Fruit fly (Drosophila melanogaster): ENCODE results near the gene tara.

The tara gene

dm6 chr3R:16209714-16210553 is 15.5 kb upstream of the tara start (continued):
- TF ChIP-seq org-1 (GFP tag; optimal IDR thresholded peaks at IDR 0.05) (peak; percentile 4), CG4730 (GFP tag; IDR thresholded peaks at IDR 0.05) (no peak), Nf-YC (tag; optimal IDR thresholded peaks at IDR 0.05) (peak; percentile 36), fd3F (GFP tag; optimal IDR thresholded peaks at IDR 0.05) (no peak), CG6689 (GFP tag; IDR thresholded peaks at IDR 0.05) (peak; percentile 46), trh (GFP tag; optimal IDR thresholded peaks at IDR 0.05) (no peak), CG3995 (GFP tag; optimal IDR thresholded peaks at IDR 0.05) (no peak), sug (tag; optimal IDR thresholded peaks at IDR 0.05) (peak; percentile 39), Atf-2 (GFP tag; optimal IDR thresholded peaks at IDR 0.05) (no peak), CG6854 (GFP tag; optimal IDR thresholded peaks at IDR 0.05) (peak; percentile 63), Bteb2 (GFP tag; optimal IDR thresholded peaks at IDR 0.05) (no peak), jigr1 (GFP tag; IDR thresholded peaks at IDR 0.05) (no peak), hbn (GFP tag; IDR thresholded peaks at IDR 0.05; ENCODE audit: partially characterized antibody) (no peak), BtbVII (GFP tag; optimal IDR thresholded peaks at IDR 0.05) (peak; percentile 37), CG2116 (GFP tag; optimal IDR thresholded peaks at IDR 0.05) (no peak), zfh2 (GFP tag; optimal IDR thresholded peaks at IDR 0.05) (no peak), Hr51 (GFP tag; optimal IDR thresholded peaks at IDR 0.05) (peak in 1 of 2 experiments; percentile 65), Dek (tag; optimal IDR thresholded peaks at IDR 0.05) (no peak), crc (GFP tag; optimal IDR thresholded peaks at IDR 0.05) (no peak), Ssrp (tag; optimal IDR thresholded peaks at IDR 0.05) (peak; percentile 16), Oli (tag; optimal IDR thresholded peaks at IDR 0.05) (peak; percentile 35), CG10147 (GFP tag; optimal IDR thresholded peaks at IDR 0.05) (peak; percentile 42), CG30403 (GFP tag; optimal IDR thresholded peaks at IDR 0.05) (peak; percentile 32), fd96Cb (tag; optimal IDR thresholded peaks at IDR 0.05) (no peak), Deaf1 (tag; optimal IDR thresholded peaks at IDR 0.05) (peak; percentile 42), H15 (GFP tag; IDR thresholded peaks at IDR 0.05) (peak; percentile 45; the same call in 1 of the 3 replicates), CG17186 (GFP tag; optimal IDR thresholded peaks at IDR 0.05) (no peak), CG2889 (GFP tag; IDR thresholded peaks at IDR 0.05) (0 out of 3 replicates have a peak, but pooled peaks have one; percentile 39), CG3281 (GFP tag; optimal IDR thresholded peaks at IDR 0.05) (peak; percentile 63), Fer1 (GFP tag; optimal IDR thresholded peaks at IDR 0.05) (peak; percentile 48), CG9437 (GFP tag; optimal IDR thresholded peaks at IDR 0.05) (peak; percentile 20), tna (GFP tag; IDR thresholded peaks at IDR 0.05; ENCODE audit: partially characterized antibody) (0 out of 2 replicates have a peak, but pooled peaks have one; percentile 26), ken (GFP tag; IDR thresholded peaks at IDR 0.05) (0 out of 3 replicates have a peak, but pooled peaks have one; percentile 13), CG6813 (GFP tag; optimal IDR thresholded peaks at IDR 0.05) (peak; percentile 16), CG16815 (GFP tag; optimal IDR thresholded peaks at IDR 0.05) (peak; percentile 9), CG17385 (GFP tag; optimal IDR thresholded peaks at IDR 0.05) (peak; percentile 43), CG9215 (GFP tag; IDR thresholded peaks at IDR 0.05) (peak; percentile 19; the same call in 1 of the 2 replicates), lab (GFP tag; optimal IDR thresholded peaks at IDR 0.05) (peak; percentile 54), ato (GFP tag; IDR thresholded peaks at IDR 0.05; ENCODE audit: partially characterized antibody) (no peak), nmo (GFP tag; optimal IDR thresholded peaks at IDR 0.05) (peak; percentile 8), Hmr (GFP tag; optimal IDR thresholded peaks at IDR 0.05) (peak; percentile 74), Mrtf (GFP tag; IDR thresholded peaks at IDR 0.05) (no peak), pzg (GFP tag; optimal IDR thresholded peaks at IDR 0.05) (no peak), CG18262 (tag; optimal IDR thresholded peaks at IDR 0.05) (peak; percentile 54), CG2678 (tag; optimal IDR thresholded peaks at IDR 0.05) (peak; percentile 72), CG13424 (tag; optimal IDR thresholded peaks at IDR 0.05) (peak; percentile 40), br (optimal IDR thresholded peaks at IDR 0.05) (no peak), CG13287 (GFP tag; IDR thresholded peaks at IDR 0.05; ENCODE audit: partially characterized antibody) (no peak)
